Fruit fly (Drosophila melanogaster) whole organism, wandering third instar larva: ENCODE measurements around the gene CG14441.

Source experiments
- Abd-B ChIP-seq: fragments of >200 bp; optimal IDR thresholded peaks from 2 replicates; lab custom pipeline; 2017; ENCODE audit warnings: missing biosample characterization, missing genetic modification characterization
- CG32264 ChIP-seq: fragments of 200-800 bp; sonication (Bioruptor generic); optimal IDR thresholded peaks from 2 replicates; lab custom pipeline; 2016; ENCODE audit warnings: missing biosample characterization, missing genetic modification characterization
- CG9705 ChIP-seq: fragments of 200-800 bp; sonication (Bioruptor generic); optimal IDR thresholded peaks from 2 replicates; lab custom pipeline; 2018; ENCODE audit warnings: missing biosample characterization, mild to moderate bottlenecking, missing genetic modification characterization
- CrebA ChIP-seq: fragments of 200-800 bp; sonication (Bioruptor generic); optimal IDR thresholded peaks from 2 replicates; lab custom pipeline; 2016; ENCODE audit warnings: missing biosample characterization, mild to moderate bottlenecking, missing genetic modification characterization, borderline replicate concordance
- Dfd ChIP-seq: fragments of >200 bp; optimal IDR thresholded peaks from 2 replicates; lab custom pipeline; 2017; ENCODE audit warnings: missing biosample characterization, missing genetic modification characterization
- Dif ChIP-seq: fragments of 200-275, 200-300 bp; sonication (Bioruptor generic); optimal IDR thresholded peaks from 2 replicates; lab custom pipeline; 2018; ENCODE audit warnings: missing biosample characterization, missing genetic modification characterization; ENCODE audit not compliant: partially characterized antibody
- GATAd ChIP-seq: sonication (Bioruptor generic); optimal IDR thresholded peaks from 2 replicates; lab custom pipeline; 2016; ENCODE audit warnings: missing biosample characterization, missing genetic modification characterization
- HLH106 ChIP-seq: fragments of 200-800 bp; optimal IDR thresholded peaks from 3 replicates; lab custom pipeline; 2019; ENCODE audit warnings: missing biosample characterization, mild to moderate bottlenecking, missing genetic modification characterization, moderate library complexity
- Hnf4 ChIP-seq: fragments of 200-800 bp; sonication (Bioruptor generic); optimal IDR thresholded peaks from 2 replicates; lab custom pipeline; 2016; ENCODE audit warnings: missing biosample characterization, mild to moderate bottlenecking, missing genetic modification characterization
- Hr78 ChIP-seq: fragments of >200 bp; optimal IDR thresholded peaks from 2 replicates; lab custom pipeline; 2017; ENCODE audit warnings: missing biosample characterization, missing genetic modification characterization
- Hr83 ChIP-seq: fragments of 200-300 bp; sonication (Bioruptor generic); optimal IDR thresholded peaks from 2 replicates; lab custom pipeline; 2016; ENCODE audit warnings: missing biosample characterization, mild to moderate bottlenecking, missing genetic modification characterization, moderate library complexity; ENCODE audit not compliant: poor library complexity, severe bottlenecking
- Jra ChIP-seq: sonication (Bioruptor generic); optimal IDR thresholded peaks from 2 replicates; lab custom pipeline; 2016; ENCODE audit warnings: missing biosample characterization, missing genetic modification characterization
- Mio ChIP-seq: sonication (Bioruptor generic); optimal IDR thresholded peaks from 2 replicates; lab custom pipeline; 2016; ENCODE audit warnings: missing biosample characterization, missing genetic modification characterization
- Myc ChIP-seq: fragments of >200 bp; optimal IDR thresholded peaks from 2 replicates; lab custom pipeline; 2017
- N ChIP-seq: fragments of >200 bp; optimal IDR thresholded peaks from 2 replicates; lab custom pipeline; 2018; ENCODE audit warnings: missing biosample characterization, missing external identifiers, missing genetic modification characterization
- OdsH ChIP-seq: fragments of 200-800 bp; sonication (Bioruptor generic); optimal IDR thresholded peaks from 2 replicates; lab custom pipeline; 2016; ENCODE audit warnings: missing biosample characterization, mild to moderate bottlenecking, missing genetic modification characterization
- Rel ChIP-seq, 2 experiments: fragments of 200-800 bp; sonication (Bioruptor generic) in 1 of 2; optimal IDR thresholded peaks; 2 replicates in 1 of 2; 3 replicates in 1 of 2; lab custom pipeline; 2016 to 2019; ENCODE audit warnings: mild to moderate bottlenecking in 2 of 2, missing biosample characterization in 2 of 2, missing genetic modification characterization in 2 of 2, moderate library complexity in 1 of 2
- Sp1 ChIP-seq: fragments of 200-800 bp; sonication (Bioruptor generic); optimal IDR thresholded peaks from 3 replicates; lab custom pipeline; 2019; ENCODE audit warnings: missing biosample characterization, mild to moderate bottlenecking, missing genetic modification characterization, moderate library complexity
- Vsx2 ChIP-seq: fragments of 200-300, 225-300 bp; sonication (Bioruptor generic); optimal IDR thresholded peaks from 2 replicates; lab custom pipeline; 2018; ENCODE audit warnings: missing biosample characterization, missing genetic modification characterization; ENCODE audit not compliant: partially characterized antibody
- br ChIP-seq: fragments of 200-800 bp; sonication (Bioruptor generic); optimal IDR thresholded peaks from 2 replicates; lab custom pipeline; 2016; ENCODE audit warnings: missing biosample characterization, missing genetic modification characterization
- brk ChIP-seq: fragments of 200-800 bp; sonication (Bioruptor generic); optimal IDR thresholded peaks from 2 replicates; lab custom pipeline; 2016; ENCODE audit warnings: missing biosample characterization, mild to moderate bottlenecking, missing genetic modification characterization
- dl ChIP-seq, 2 experiments: fragments of 175-275, 200-275 bp in 1 of 2; fragments of 200-275 bp in 1 of 2; sonication (Bioruptor generic); optimal IDR thresholded peaks; lab custom pipeline; 2018; ENCODE audit warnings: mild to moderate bottlenecking in 2 of 2, missing biosample characterization in 2 of 2, missing genetic modification characterization in 2 of 2, moderate library complexity in 2 of 2; ENCODE audit not compliant: partially characterized antibody in 2 of 2, insufficient read depth in 1 of 2
- dmrt93B ChIP-seq: fragments of 200-800 bp; sonication (Bioruptor generic); optimal IDR thresholded peaks from 2 replicates; lab custom pipeline; 2018; ENCODE audit warnings: missing biosample characterization, mild to moderate bottlenecking, missing genetic modification characterization
- dsf ChIP-seq: sonication (Bioruptor generic); optimal IDR thresholded peaks from 2 replicates; lab custom pipeline; 2016; ENCODE audit warnings: missing biosample characterization, missing genetic modification characterization, borderline replicate concordance
- ey ChIP-seq: fragments of 200-800 bp; sonication (Bioruptor generic); optimal IDR thresholded peaks from 2 replicates; lab custom pipeline; 2016; ENCODE audit warnings: missing biosample characterization, missing genetic modification characterization
- foxo ChIP-seq, 2 experiments: fragments of 200-800 bp; sonication (Bioruptor generic); optimal IDR thresholded peaks; 2 replicates in 1 of 2; 3 replicates in 1 of 2; lab custom pipeline; 2016 to 2017; ENCODE audit warnings: missing biosample characterization in 2 of 2, missing genetic modification characterization in 2 of 2
- fru ChIP-seq: fragments of 200-800 bp; sonication (Bioruptor generic); optimal IDR thresholded peaks from 3 replicates; lab custom pipeline; 2016; ENCODE audit warnings: missing biosample characterization, mild to moderate bottlenecking, missing genetic modification characterization
- h ChIP-seq: fragments of 200-800 bp; sonication (Bioruptor generic); optimal IDR thresholded peaks from 3 replicates; lab custom pipeline; 2016; ENCODE audit warnings: missing biosample characterization, mild to moderate bottlenecking, missing genetic modification characterization
- jim ChIP-seq: fragments of 175-275, 200-325 bp; sonication (Bioruptor generic); optimal IDR thresholded peaks from 2 replicates; lab custom pipeline; 2016; ENCODE audit warnings: missing biosample characterization, mild to moderate bottlenecking, missing genetic modification characterization
- lola ChIP-seq: fragments of >200 bp; optimal IDR thresholded peaks from 2 replicates; lab custom pipeline; 2017; ENCODE audit warnings: missing biosample characterization, missing genetic modification characterization
- pan ChIP-seq: fragments of >200 bp; optimal IDR thresholded peaks from 2 replicates; lab custom pipeline; 2017
- psq ChIP-seq: fragments of 200-800 bp; sonication (Bioruptor generic); optimal IDR thresholded peaks from 3 replicates; lab custom pipeline; 2017; ENCODE audit warnings: missing biosample characterization, mild to moderate bottlenecking, missing genetic modification characterization, moderate library complexity
- rgr ChIP-seq: fragments of 200-800 bp; sonication (Bioruptor generic); optimal IDR thresholded peaks from 3 replicates; lab custom pipeline; 2016; ENCODE audit warnings: missing biosample characterization, mild to moderate bottlenecking, missing genetic modification characterization
- sage ChIP-seq: fragments of 200-800 bp; sonication (Bioruptor generic); optimal IDR thresholded peaks from 2 replicates; lab custom pipeline; 2016; ENCODE audit warnings: missing biosample characterization, mild to moderate bottlenecking, missing genetic modification characterization
- sv ChIP-seq: fragments of 200-800 bp; sonication (Bioruptor generic); optimal IDR thresholded peaks from 3 replicates; lab custom pipeline; 2016; ENCODE audit warnings: missing biosample characterization, missing genetic modification characterization
- tai ChIP-seq: sonication (Bioruptor generic); optimal IDR thresholded peaks from 2 replicates; lab custom pipeline; 2016; ENCODE audit warnings: missing biosample characterization, missing genetic modification characterization
- usp ChIP-seq: fragments of >200 bp; optimal IDR thresholded peaks from 2 replicates; lab custom pipeline; 2017; ENCODE audit warnings: missing biosample characterization, missing genetic modification characterization
- woc ChIP-seq: sonication (Bioruptor generic); optimal IDR thresholded peaks from 2 replicates; lab custom pipeline; 2016; ENCODE audit warnings: missing biosample characterization, mild to moderate bottlenecking, missing genetic modification characterization

Gene CG14441

DNA sequence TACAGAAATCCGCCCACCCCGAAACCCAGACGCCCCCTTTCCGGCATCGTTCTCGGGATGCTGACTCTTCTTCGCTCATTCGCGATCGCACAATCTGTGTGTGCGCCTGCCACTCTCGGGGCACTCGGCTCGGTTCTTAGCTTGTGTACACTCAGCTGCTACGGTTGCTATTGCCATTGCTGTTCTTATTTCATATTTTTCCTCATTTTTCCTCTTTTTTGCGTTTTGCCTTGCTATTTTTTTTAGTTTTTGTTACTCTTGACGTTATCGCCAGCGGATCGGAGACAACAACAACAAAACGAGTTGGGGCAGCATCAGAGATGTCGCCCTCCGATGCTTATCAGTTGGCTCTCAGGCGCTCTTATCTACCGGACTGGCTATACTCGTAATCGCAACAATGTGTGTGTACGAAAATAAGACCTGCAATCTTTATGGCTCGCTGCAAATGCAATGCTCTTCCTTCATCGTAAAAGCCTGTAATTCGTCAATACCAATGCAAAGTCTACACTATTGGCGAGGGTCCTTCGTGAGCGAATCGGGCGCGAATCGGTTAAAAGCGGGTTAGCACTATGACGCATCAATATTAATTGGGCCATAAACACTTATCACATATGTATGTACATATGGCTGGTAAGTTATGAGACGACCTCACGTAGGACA is 31.4 kb downstream of the CG14441 start:
- TF ChIP-seq Sp1 (GFP tag; lab: Kevin White, UChicago) (peak; percentile 8), pan (lab: Kevin White, UChicago) (no peak)

dm6 chrX:6733291-6734042 is 34.2 kb downstream of the CG14441 start:
- TF ChIP-seq HLH106 (tag; lab: Kevin White, UChicago) (no peak), h (peak; percentile 16), CrebA (GFP tag; lab: Kevin White, UChicago) (no peak), N (GFP tag; lab: Kevin White, UChicago) (no peak), sage (GFP tag; lab: Kevin White, UChicago) (no peak), pan (lab: Kevin White, UChicago) (peak; percentile 29), Hr83 (peak; percentile 39)

- TF ChIP-seq Dfd (GFP tag; lab: Kevin White, UChicago) (peak; percentile 93), Hnf4 (no peak), rgr (GFP tag; lab: Kevin White, UChicago) (no peak), OdsH (GFP tag; lab: Kevin White, UChicago) (no peak)
These were observed 40.8 kb downstream of the CG14441 start, which contains the start of gene CG3168 for dm6 chrX:6739936-6740668. Gene CG3168 (minus strand): TSS chrX:6739986.

dm6 chrX:6741184-6741586 is 41.9 kb downstream of the CG14441 start:
- TF ChIP-seq woc = no peak
- TF ChIP-seq jim (GFP tag; lab: Kevin White, UChicago) = no peak
- no peak for TF ChIP-seq dmrt93B (GFP tag; lab: Kevin White, UChicago)
- peak; percentile 53 for TF ChIP-seq Hnf4
- no peak for TF ChIP-seq sage (GFP tag; lab: Kevin White, UChicago)
- TF ChIP-seq Sp1 (GFP tag; lab: Kevin White, UChicago) = no peak
- TF ChIP-seq brk = peak; percentile 64
- peak; percentile 48 for TF ChIP-seq h
- TF ChIP-seq Dfd (GFP tag; lab: Kevin White, UChicago) = no peak
- TF ChIP-seq dl (GFP tag; optimal IDR thresholded peaks at IDR 0.05; lab: Kevin White, UChicago; ENCODE audit: insufficient read depth in 1 of 2, partially characterized antibody in 2 of 2) = no peak
- TF ChIP-seq lola = no peak
- no peak for TF ChIP-seq Hr83
- TF ChIP-seq Vsx2 (GFP tag; lab: Kevin White, UChicago) = no peak
- TF ChIP-seq fru (GFP tag; lab: Kevin White, UChicago) = peak; percentile 41
- no peak for TF ChIP-seq CG9705 (GFP tag; lab: Kevin White, UChicago)
- peak; percentile 4 for TF ChIP-seq br (GFP tag; lab: Kevin White, UChicago)
- no peak for TF ChIP-seq pan (lab: Kevin White, UChicago)
- no peak for TF ChIP-seq Hr78 (GFP tag; lab: Kevin White, UChicago)
- no peak for TF ChIP-seq Dif (GFP tag; lab: Kevin White, UChicago)
- no peak for TF ChIP-seq tai (GFP tag; lab: Kevin White, UChicago)
- no peak for TF ChIP-seq N (GFP tag; lab: Kevin White, UChicago)
- no peak for TF ChIP-seq Abd-B (GFP tag; lab: Kevin White, UChicago)
- no peak for TF ChIP-seq dsf (GFP tag; lab: Kevin White, UChicago)
- TF ChIP-seq Mio (GFP tag; lab: Kevin White, UChicago) = no peak
- TF ChIP-seq HLH106 (tag; lab: Kevin White, UChicago) = peak; percentile 22
- TF ChIP-seq psq (GFP tag; lab: Kevin White, UChicago) = no peak
- no peak for TF ChIP-seq GATAd (GFP tag; lab: Kevin White, UChicago)
- TF ChIP-seq OdsH (GFP tag; lab: Kevin White, UChicago) = no peak
- TF ChIP-seq rgr (GFP tag; lab: Kevin White, UChicago) = peak; percentile 29
- TF ChIP-seq CG32264 = no peak
- TF ChIP-seq ey = no peak
- no peak for TF ChIP-seq usp
- TF ChIP-seq CrebA (GFP tag; lab: Kevin White, UChicago) = no peak
- no peak for TF ChIP-seq Rel (GFP tag; optimal IDR thresholded peaks at IDR 0.05; lab: Kevin White, UChicago)
- no peak for TF ChIP-seq Rel (tag; optimal IDR thresholded peaks at IDR 0.05; lab: Kevin White, UChicago)
- peak; percentile 39 for TF ChIP-seq sv (GFP tag; lab: Kevin White, UChicago)
- TF ChIP-seq Jra = no peak
- TF ChIP-seq foxo (GFP tag; optimal IDR thresholded peaks at IDR 0.05; lab: Kevin White, UChicago) = peak in 1 of 2 experiments; percentile 50
- peak; percentile 16 for TF ChIP-seq Myc
